Worm (Caenorhabditis elegans): ENCODE data around the gene C08F1.10.

DNA sequence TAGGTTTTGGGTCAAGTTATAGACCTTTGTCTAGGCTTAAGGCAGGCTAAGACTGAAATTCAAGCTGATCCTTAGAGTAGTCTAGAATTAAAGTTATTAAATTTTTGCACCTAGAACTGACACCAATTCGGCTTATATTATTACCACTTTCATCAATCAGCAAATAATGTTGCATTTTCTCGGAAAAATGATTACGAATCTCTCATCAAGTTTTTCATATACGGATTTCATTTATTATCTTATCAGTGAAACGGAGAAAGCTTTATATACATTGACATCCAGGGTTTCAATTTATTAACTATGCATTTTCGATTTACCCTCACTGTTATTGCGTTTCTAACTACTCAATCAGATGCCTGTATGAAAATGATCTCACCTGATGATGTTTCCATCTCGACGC, 44.9 kb downstream of the C08F1.10 start, which contains the start of gene K07G6.1:
- TF ChIP-seq cog-1 (tag; optimal IDR thresholded peaks at IDR 0.05) (no peak), ztf-23 (GFP tag; IDR thresholded peaks at IDR 0.05) (no peak), med-1 (GFP tag; optimal IDR thresholded peaks at IDR 0.05; ENCODE audit: insufficient read depth) (no peak), ztf-29 (GFP tag; IDR thresholded peaks at IDR 0.05) (no peak), ref-1 (GFP tag; conservative IDR thresholded peaks at IDR 0.05) (no peak)
